Fruit fly (Drosophila melanogaster) whole organism, wandering third instar larva: Measurements from ENCODE around the gene CG13062.

ENCODE experiments used
- Abd-B ChIP-seq: fragments of >200 bp; optimal IDR thresholded peaks from 2 replicates; lab custom pipeline; 2017; ENCODE audit warnings: missing biosample characterization, missing genetic modification characterization
- CG32264 ChIP-seq: fragments of 200-800 bp; sonication (Bioruptor generic); optimal IDR thresholded peaks from 2 replicates; lab custom pipeline; 2016; ENCODE audit warnings: missing biosample characterization, missing genetic modification characterization
- CG9705 ChIP-seq: fragments of 200-800 bp; sonication (Bioruptor generic); optimal IDR thresholded peaks from 2 replicates; lab custom pipeline; 2018; ENCODE audit warnings: missing biosample characterization, mild to moderate bottlenecking, missing genetic modification characterization
- CrebA ChIP-seq: fragments of 200-800 bp; sonication (Bioruptor generic); optimal IDR thresholded peaks from 2 replicates; lab custom pipeline; 2016; ENCODE audit warnings: missing biosample characterization, mild to moderate bottlenecking, missing genetic modification characterization, borderline replicate concordance
- Dif ChIP-seq: fragments of 200-275, 200-300 bp; sonication (Bioruptor generic); optimal IDR thresholded peaks from 2 replicates; lab custom pipeline; 2018; ENCODE audit warnings: missing biosample characterization, missing genetic modification characterization; ENCODE audit not compliant: partially characterized antibody
- HLH106 ChIP-seq: fragments of 200-800 bp; optimal IDR thresholded peaks from 3 replicates; lab custom pipeline; 2019; ENCODE audit warnings: missing biosample characterization, mild to moderate bottlenecking, missing genetic modification characterization, moderate library complexity
- Hnf4 ChIP-seq: fragments of 200-800 bp; sonication (Bioruptor generic); optimal IDR thresholded peaks from 2 replicates; lab custom pipeline; 2016; ENCODE audit warnings: missing biosample characterization, mild to moderate bottlenecking, missing genetic modification characterization
- Hr78 ChIP-seq: fragments of >200 bp; optimal IDR thresholded peaks from 2 replicates; lab custom pipeline; 2017; ENCODE audit warnings: missing biosample characterization, missing genetic modification characterization
- Hr83 ChIP-seq: fragments of 200-300 bp; sonication (Bioruptor generic); optimal IDR thresholded peaks from 2 replicates; lab custom pipeline; 2016; ENCODE audit warnings: missing biosample characterization, mild to moderate bottlenecking, missing genetic modification characterization, moderate library complexity; ENCODE audit not compliant: poor library complexity, severe bottlenecking
- Mio ChIP-seq: sonication (Bioruptor generic); optimal IDR thresholded peaks from 2 replicates; lab custom pipeline; 2016; ENCODE audit warnings: missing biosample characterization, missing genetic modification characterization
- Myc ChIP-seq: fragments of >200 bp; optimal IDR thresholded peaks from 2 replicates; lab custom pipeline; 2017
- N ChIP-seq: fragments of >200 bp; optimal IDR thresholded peaks from 2 replicates; lab custom pipeline; 2018; ENCODE audit warnings: missing biosample characterization, missing external identifiers, missing genetic modification characterization
- OdsH ChIP-seq: fragments of 200-800 bp; sonication (Bioruptor generic); optimal IDR thresholded peaks from 2 replicates; lab custom pipeline; 2016; ENCODE audit warnings: missing biosample characterization, mild to moderate bottlenecking, missing genetic modification characterization
- Rel ChIP-seq, 2 experiments: fragments of 200-800 bp; sonication (Bioruptor generic) in 1 of 2; optimal IDR thresholded peaks; 2 replicates in 1 of 2; 3 replicates in 1 of 2; lab custom pipeline; 2016 to 2019; ENCODE audit warnings: mild to moderate bottlenecking in 2 of 2, missing biosample characterization in 2 of 2, missing genetic modification characterization in 2 of 2, moderate library complexity in 1 of 2
- Sp1 ChIP-seq: fragments of 200-800 bp; sonication (Bioruptor generic); optimal IDR thresholded peaks from 3 replicates; lab custom pipeline; 2019; ENCODE audit warnings: missing biosample characterization, mild to moderate bottlenecking, missing genetic modification characterization, moderate library complexity
- Vsx2 ChIP-seq: fragments of 200-300, 225-300 bp; sonication (Bioruptor generic); optimal IDR thresholded peaks from 2 replicates; lab custom pipeline; 2018; ENCODE audit warnings: missing biosample characterization, missing genetic modification characterization; ENCODE audit not compliant: partially characterized antibody
- br ChIP-seq: fragments of 200-800 bp; sonication (Bioruptor generic); optimal IDR thresholded peaks from 2 replicates; lab custom pipeline; 2016; ENCODE audit warnings: missing biosample characterization, missing genetic modification characterization
- dl ChIP-seq, 2 experiments: fragments of 175-275, 200-275 bp in 1 of 2; fragments of 200-275 bp in 1 of 2; sonication (Bioruptor generic); optimal IDR thresholded peaks; lab custom pipeline; 2018; ENCODE audit warnings: mild to moderate bottlenecking in 2 of 2, missing biosample characterization in 2 of 2, missing genetic modification characterization in 2 of 2, moderate library complexity in 2 of 2; ENCODE audit not compliant: partially characterized antibody in 2 of 2, insufficient read depth in 1 of 2
- dmrt93B ChIP-seq: fragments of 200-800 bp; sonication (Bioruptor generic); optimal IDR thresholded peaks from 2 replicates; lab custom pipeline; 2018; ENCODE audit warnings: missing biosample characterization, mild to moderate bottlenecking, missing genetic modification characterization
- ey ChIP-seq: fragments of 200-800 bp; sonication (Bioruptor generic); optimal IDR thresholded peaks from 2 replicates; lab custom pipeline; 2016; ENCODE audit warnings: missing biosample characterization, missing genetic modification characterization
- foxo ChIP-seq, 2 experiments: fragments of 200-800 bp; sonication (Bioruptor generic); optimal IDR thresholded peaks; 2 replicates in 1 of 2; 3 replicates in 1 of 2; lab custom pipeline; 2016 to 2017; ENCODE audit warnings: missing biosample characterization in 2 of 2, missing genetic modification characterization in 2 of 2
- h ChIP-seq: fragments of 200-800 bp; sonication (Bioruptor generic); optimal IDR thresholded peaks from 3 replicates; lab custom pipeline; 2016; ENCODE audit warnings: missing biosample characterization, mild to moderate bottlenecking, missing genetic modification characterization
- jim ChIP-seq: fragments of 175-275, 200-325 bp; sonication (Bioruptor generic); optimal IDR thresholded peaks from 2 replicates; lab custom pipeline; 2016; ENCODE audit warnings: missing biosample characterization, mild to moderate bottlenecking, missing genetic modification characterization
- lola ChIP-seq: fragments of >200 bp; optimal IDR thresholded peaks from 2 replicates; lab custom pipeline; 2017; ENCODE audit warnings: missing biosample characterization, missing genetic modification characterization
- pan ChIP-seq: fragments of >200 bp; optimal IDR thresholded peaks from 2 replicates; lab custom pipeline; 2017
- sage ChIP-seq: fragments of 200-800 bp; sonication (Bioruptor generic); optimal IDR thresholded peaks from 2 replicates; lab custom pipeline; 2016; ENCODE audit warnings: missing biosample characterization, mild to moderate bottlenecking, missing genetic modification characterization
- sv ChIP-seq: fragments of 200-800 bp; sonication (Bioruptor generic); optimal IDR thresholded peaks from 3 replicates; lab custom pipeline; 2016; ENCODE audit warnings: missing biosample characterization, missing genetic modification characterization
- usp ChIP-seq: fragments of >200 bp; optimal IDR thresholded peaks from 2 replicates; lab custom pipeline; 2017; ENCODE audit warnings: missing biosample characterization, missing genetic modification characterization

CG13062 gene

DNA sequence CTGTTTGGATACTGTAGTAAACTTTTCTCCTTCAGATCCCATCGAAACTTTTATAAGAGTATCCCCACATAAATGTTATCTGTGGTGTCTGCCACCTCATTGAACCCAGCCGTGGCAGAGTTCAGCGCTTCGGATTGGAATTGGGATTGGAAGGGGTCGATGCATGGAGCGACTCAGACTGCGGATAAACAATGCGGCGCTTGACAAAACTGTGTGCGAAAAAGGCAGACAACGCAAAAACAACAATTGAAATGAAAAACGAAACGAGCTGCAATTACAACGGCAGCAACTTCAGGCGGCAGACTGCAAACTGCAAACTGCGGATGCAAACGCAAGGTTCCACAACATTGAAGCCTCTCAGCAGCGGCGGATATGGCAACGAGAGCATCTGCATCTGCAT, at the start of gene CG13062:
Gene CG13062, plus strand, starts transcription at position 301 of the 400 bp plus-strand sequence.
- TF ChIP-seq Vsx2 (GFP tag; lab: Kevin White, UChicago), result no peak
- TF ChIP-seq br (GFP tag; lab: Kevin White, UChicago), result no peak
- no peak for TF ChIP-seq jim
- no peak for TF ChIP-seq N (GFP tag; lab: Kevin White, UChicago)
- no peak for TF ChIP-seq dl (GFP tag; optimal IDR thresholded peaks at IDR 0.05; lab: Kevin White, UChicago; ENCODE audit: insufficient read depth in 1 of 2, partially characterized antibody in 2 of 2)
- TF ChIP-seq OdsH (GFP tag; lab: Kevin White, UChicago), result no peak
- no peak for TF ChIP-seq Sp1 (GFP tag; lab: Kevin White, UChicago)
- TF ChIP-seq Dif (GFP tag; lab: Kevin White, UChicago), result no peak
- TF ChIP-seq lola, result no peak
- TF ChIP-seq CG9705 (GFP tag; lab: Kevin White, UChicago), result no peak
- TF ChIP-seq ey (GFP tag; lab: Kevin White, UChicago), result no peak
- TF ChIP-seq Abd-B (GFP tag; lab: Kevin White, UChicago), result no peak
- no peak for TF ChIP-seq CG32264 (GFP tag; lab: Kevin White, UChicago)
- TF ChIP-seq Mio (GFP tag; lab: Kevin White, UChicago), result no peak
- no peak for TF ChIP-seq Hr83 (GFP tag; lab: Kevin White, UChicago)
- TF ChIP-seq sv (GFP tag; lab: Kevin White, UChicago), result no peak
- no peak for TF ChIP-seq Hnf4 (GFP tag; lab: Kevin White, UChicago)
- TF ChIP-seq dmrt93B (GFP tag; lab: Kevin White, UChicago), result no peak

DNA sequence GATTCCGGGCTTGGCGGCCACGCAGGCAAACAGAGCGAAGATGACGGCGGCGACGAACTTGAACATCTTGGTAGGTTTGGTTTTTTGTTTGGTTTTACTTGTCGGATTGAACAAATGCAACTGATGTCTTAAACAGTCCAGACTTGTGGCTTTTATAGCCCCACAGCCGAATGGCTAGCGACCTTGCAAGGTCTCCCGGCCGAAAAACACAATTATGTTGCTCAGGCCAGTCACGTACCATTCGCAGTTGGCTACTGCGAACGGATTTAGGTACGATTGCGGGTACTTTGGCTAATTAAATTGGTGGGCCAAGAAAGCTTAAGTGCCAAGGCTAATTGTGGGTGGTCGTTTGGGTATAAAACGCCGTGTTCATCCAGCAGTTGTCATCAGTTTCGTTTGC, 49.1 kb upstream of the CG13062 start, which contains the start of the genes CG13051 and CG13069:
Gene CG13051, minus strand, starts transcription at position 101 of the 400 bp plus-strand sequence.
Gene CG13069, plus strand, starts transcription at position 386 of the 400 bp plus-strand sequence.
- TF ChIP-seq Abd-B (GFP tag; lab: Kevin White, UChicago) (no peak), Hnf4 (GFP tag; lab: Kevin White, UChicago) (no peak), usp (GFP tag; lab: Kevin White, UChicago) (no peak), OdsH (GFP tag; lab: Kevin White, UChicago) (no peak), foxo (GFP tag; optimal IDR thresholded peaks at IDR 0.05; lab: Kevin White, UChicago) (no peak), Myc (no peak), jim (no peak), h (GFP tag; lab: Kevin White, UChicago) (no peak), Dif (GFP tag; lab: Kevin White, UChicago) (no peak), N (GFP tag; lab: Kevin White, UChicago) (no peak), Sp1 (GFP tag; lab: Kevin White, UChicago) (no peak), CrebA (GFP tag; lab: Kevin White, UChicago) (no peak)

DNA sequence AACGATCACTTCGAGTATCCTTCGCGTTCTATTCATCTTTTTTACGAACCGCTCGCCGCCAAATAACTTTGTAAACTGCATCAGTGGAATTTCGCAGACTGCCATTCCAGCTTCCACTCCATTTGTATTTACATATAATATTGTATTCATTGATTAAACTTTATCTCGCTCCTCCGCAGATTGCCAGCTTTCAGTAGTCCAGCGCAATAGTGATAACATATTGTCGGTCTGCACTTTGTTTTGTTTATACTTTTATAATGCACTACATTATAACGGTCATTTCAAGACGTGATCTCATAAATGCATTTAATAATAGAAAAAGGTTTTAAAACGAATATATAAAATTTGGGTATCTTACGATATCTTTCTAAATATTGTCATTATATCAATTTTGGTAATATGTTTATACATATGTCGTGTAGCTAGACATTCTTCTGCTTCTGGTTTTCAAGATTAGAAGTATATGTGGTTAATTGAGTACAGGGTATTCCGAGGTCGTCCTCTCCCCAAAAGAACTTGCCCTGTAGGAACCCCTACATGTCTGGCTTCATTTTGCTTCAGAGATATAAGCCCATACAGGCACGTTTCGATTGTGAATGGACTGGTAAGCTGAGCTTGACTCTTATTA, 45.9 kb upstream of the CG13062 start, which contains the start of gene CG4950:
Gene CG4950, minus strand, starts transcription at position 51 of the 628 bp plus-strand sequence.
- TF ChIP-seq pan (no peak), HLH106 (tag; lab: Kevin White, UChicago) (peak; percentile 40)

DNA sequence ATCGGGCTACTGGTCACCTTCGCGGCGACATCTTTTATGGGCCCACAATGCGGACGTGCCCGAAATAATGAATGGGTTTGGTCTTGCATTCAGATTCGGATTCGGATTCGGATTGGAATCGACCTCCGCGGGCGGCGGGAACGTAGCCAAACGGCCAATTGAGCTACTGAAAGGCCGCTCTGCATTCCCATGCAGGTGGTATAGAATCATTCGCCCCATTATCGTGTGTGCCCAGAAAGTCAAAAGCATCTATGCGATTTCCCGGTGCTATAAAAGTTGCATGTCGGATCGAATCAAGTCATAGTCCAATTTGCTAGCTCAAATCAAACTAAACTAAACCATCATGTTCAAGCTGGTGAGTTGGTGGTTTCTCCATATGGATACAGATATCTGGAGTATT, 45.0 kb upstream of the CG13062 start, which contains the start of gene CG13068:
Gene CG13068, plus strand, starts transcription at position 301 of the 400 bp plus-strand sequence.
- TF ChIP-seq dl (GFP tag; optimal IDR thresholded peaks at IDR 0.05; lab: Kevin White, UChicago; ENCODE audit: insufficient read depth in 1 of 2, partially characterized antibody in 2 of 2), result no peak

DNA sequence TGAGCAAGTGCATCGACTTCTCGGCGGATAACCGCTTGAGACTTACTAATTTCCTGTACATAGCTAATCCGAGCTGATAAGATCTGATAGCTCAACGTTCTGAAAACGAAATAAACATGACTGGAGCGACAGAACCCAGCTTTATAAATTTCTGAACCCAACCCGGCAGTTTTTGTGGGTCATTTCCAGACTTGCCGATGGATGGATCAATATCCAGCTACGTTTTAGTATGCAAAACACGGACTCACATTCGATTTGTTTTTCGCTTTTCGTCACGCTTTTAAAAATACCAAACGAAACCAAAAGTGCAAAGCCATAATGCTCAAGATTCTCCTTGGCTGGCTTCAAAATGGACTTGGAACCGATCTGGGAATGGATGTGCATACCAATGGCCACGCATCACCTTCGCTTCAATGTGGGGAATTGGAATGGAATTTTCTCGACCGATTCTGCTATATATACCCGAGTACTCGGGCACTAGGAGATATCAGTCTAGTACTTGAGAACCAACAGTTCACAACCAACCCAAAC, 43.2 kb upstream of the CG13062 start, which contains the start of the genes CG34248 and CG13067:
Gene CG34248, minus strand, starts transcription at position 101 of the 531 bp plus-strand sequence.
Gene CG13067, plus strand, starts transcription at position 481 of the 531 bp plus-strand sequence.
- TF ChIP-seq Abd-B (GFP tag; lab: Kevin White, UChicago) (no peak), CG9705 (GFP tag; lab: Kevin White, UChicago) (no peak), pan (no peak), Hr78 (GFP tag; lab: Kevin White, UChicago) (no peak), sv (GFP tag; lab: Kevin White, UChicago) (no peak), Rel (GFP tag; optimal IDR thresholded peaks at IDR 0.05; lab: Kevin White, UChicago) (no peak), Rel (tag; optimal IDR thresholded peaks at IDR 0.05; lab: Kevin White, UChicago) (no peak), ey (GFP tag; lab: Kevin White, UChicago) (no peak), N (GFP tag; lab: Kevin White, UChicago) (no peak), dl (GFP tag; optimal IDR thresholded peaks at IDR 0.05; lab: Kevin White, UChicago; ENCODE audit: insufficient read depth in 1 of 2, partially characterized antibody in 2 of 2) (no peak), Dif (GFP tag; lab: Kevin White, UChicago) (no peak), foxo (GFP tag; optimal IDR thresholded peaks at IDR 0.05; lab: Kevin White, UChicago) (no peak), sage (GFP tag; lab: Kevin White, UChicago) (no peak)
